Fruit fly (Drosophila melanogaster) whole organism, embryonic: ENCODE data around the gene CG7582.

Experiments used
- CG10321 ChIP-seq: fragments of 200-800 bp; sonication (Bioruptor generic); IDR thresholded peaks from 2 replicates; pipeline ENCODE4 v1.3.6; 2022; ENCODE audit warnings: missing biosample characterization, missing genetic modification characterization
- CG12155 ChIP-seq: fragments of 200-800 bp; sonication (Bioruptor generic); optimal IDR thresholded peaks from 3 replicates; lab custom pipeline; 2016; ENCODE audit warnings: missing biosample characterization, missing genetic modification characterization
- CG13424 ChIP-seq: fragments of 200-800 bp; sonication (Bioruptor generic); optimal IDR thresholded peaks from 2 replicates; lab custom pipeline; 2019; ENCODE audit warnings: missing biosample characterization, mild to moderate bottlenecking, missing genetic modification characterization, moderate library complexity
- CG14667 ChIP-seq: fragments of 200-800 bp; sonication (Bioruptor generic); IDR thresholded peaks from 2 replicates; pipeline ENCODE4 v1.3.6; 2022; ENCODE audit warnings: missing biosample characterization, missing genetic modification characterization
- CG15073 ChIP-seq: fragments of 200-800 bp; sonication (Bioruptor generic); optimal IDR thresholded peaks from 2 replicates; lab custom pipeline; 2016; ENCODE audit warnings: missing biosample characterization, missing genetic modification characterization
- CG16815 ChIP-seq: fragments of 200-800 bp; sonication (Bioruptor generic); optimal IDR thresholded peaks from 3 replicates; lab custom pipeline; 2017; ENCODE audit warnings: missing biosample characterization, mild to moderate bottlenecking, missing genetic modification characterization
- CG16863 ChIP-seq: fragments of 200-800 bp; sonication (Bioruptor generic); optimal IDR thresholded peaks from 3 replicates; lab custom pipeline; 2016; ENCODE audit warnings: missing biosample characterization, missing genetic modification characterization
- CG17328 ChIP-seq: fragments of 200-800 bp; sonication (Bioruptor generic); IDR thresholded peaks from 2 replicates; pipeline ENCODE4 v1.3.6; 2022; ENCODE audit warnings: missing biosample characterization, missing genetic modification characterization
- CG17612 ChIP-seq: fragments of 200-800 bp; sonication (Bioruptor generic); IDR thresholded peaks from 2 replicates; pipeline ENCODE4 v1.3.6; 2022; ENCODE audit warnings: missing biosample characterization, missing genetic modification characterization
- CG18011 ChIP-seq: fragments of 200-800 bp; sonication (Bioruptor generic); optimal IDR thresholded peaks from 2 replicates; lab custom pipeline; 2017; ENCODE audit warnings: missing biosample characterization, missing genetic modification characterization, mild to moderate bottlenecking, moderate library complexity, missing genotype
- CG18476 ChIP-seq: fragments of 200-800 bp; sonication (Bioruptor generic); optimal IDR thresholded peaks from 2 replicates; lab custom pipeline; 2016; ENCODE audit warnings: missing biosample characterization, mild to moderate bottlenecking, missing genetic modification characterization
- CG3065 ChIP-seq: fragments of 200-800 bp; sonication (Bioruptor generic); optimal IDR thresholded peaks from 2 replicates; lab custom pipeline; 2016; ENCODE audit warnings: missing biosample characterization, missing genetic modification characterization
- CG31441 ChIP-seq: fragments of 200-800 bp; sonication (Bioruptor generic); IDR thresholded peaks from 2 replicates; pipeline ENCODE4 v1.3.6; 2022; ENCODE audit warnings: missing biosample characterization, missing genetic modification characterization
- CG3163 ChIP-seq: fragments of 200-800 bp; sonication (Bioruptor generic); optimal IDR thresholded peaks from 3 replicates; lab custom pipeline; 2016; ENCODE audit warnings: missing biosample characterization, missing genetic modification characterization
- CG3281 ChIP-seq: fragments of 200-800 bp; sonication (Bioruptor generic); optimal IDR thresholded peaks from 3 replicates; lab custom pipeline; 2017; ENCODE audit warnings: missing biosample characterization, mild to moderate bottlenecking, missing genetic modification characterization
- CG3407 ChIP-seq: fragments of 200-800 bp; sonication (Bioruptor generic); optimal IDR thresholded peaks from 2 replicates; lab custom pipeline; 2018; ENCODE audit warnings: missing biosample characterization, mild to moderate bottlenecking, missing genetic modification characterization
- CG34224 ChIP-seq: fragments of 200-800 bp; sonication (Bioruptor generic); IDR thresholded peaks from 3 replicates; pipeline ENCODE4 v1.3.6; 2022; ENCODE audit warnings: missing biosample characterization, missing genetic modification characterization; ENCODE audit not compliant: partially characterized antibody
- CG34422 ChIP-seq: fragments of 200-800 bp; sonication (Bioruptor generic); IDR thresholded peaks from 3 replicates; pipeline ENCODE4 v1.3.6; 2022; ENCODE audit warnings: missing biosample characterization, missing genetic modification characterization
- CG5245 ChIP-seq: fragments of 200-800 bp; sonication (Bioruptor generic); optimal IDR thresholded peaks from 3 replicates; lab custom pipeline; 2016; ENCODE audit warnings: missing biosample characterization, missing genetic modification characterization
- CG6654 ChIP-seq: fragments of 200-800 bp; sonication (Bioruptor generic); optimal IDR thresholded peaks from 2 replicates; lab custom pipeline; 2017; ENCODE audit warnings: missing biosample characterization, mild to moderate bottlenecking, missing genetic modification characterization
- CG9727 ChIP-seq: fragments of 200-800 bp; sonication (Bioruptor generic); optimal IDR thresholded peaks from 3 replicates; lab custom pipeline; 2017; ENCODE audit warnings: missing biosample characterization, mild to moderate bottlenecking, missing genetic modification characterization
- CG9797 ChIP-seq: fragments of 200-800 bp; sonication (Bioruptor generic); optimal IDR thresholded peaks from 3 replicates; lab custom pipeline; 2018; ENCODE audit warnings: missing biosample characterization, mild to moderate bottlenecking, missing genetic modification characterization
- Deaf1 ChIP-seq: fragments of 200-800 bp; optimal IDR thresholded peaks from 3 replicates; lab custom pipeline; 2019; ENCODE audit warnings: missing biosample characterization, mild to moderate bottlenecking, missing genetic modification characterization, moderate library complexity
- Hr3 ChIP-seq: fragments of 200-800 bp; sonication (Bioruptor generic); optimal IDR thresholded peaks from 3 replicates; lab custom pipeline; 2016; ENCODE audit warnings: missing biosample characterization, missing genetic modification characterization
- Hr39 ChIP-seq: fragments of >200 bp; optimal IDR thresholded peaks from 2 replicates; lab custom pipeline; 2017
- Lim3 ChIP-seq: fragments of 200-800 bp; sonication (Bioruptor generic); IDR thresholded peaks from 2 replicates; pipeline ENCODE4 v1.3.6; 2022; ENCODE audit warnings: missing biosample characterization, missing genetic modification characterization
- bsh ChIP-seq, 2 experiments: fragments of 200-800 bp; sonication (Bioruptor generic); optimal IDR thresholded peaks; 2 replicates each; lab custom pipeline; 2017 to 2018; ENCODE audit warnings: mild to moderate bottlenecking in 2 of 2, missing biosample characterization in 2 of 2, missing genetic modification characterization in 2 of 2, moderate library complexity in 1 of 2
- cas ChIP-seq: fragments of 200-800 bp; sonication (Bioruptor generic); IDR thresholded peaks from 2 replicates; pipeline ENCODE4 v1.3.6; 2022; ENCODE audit warnings: missing biosample characterization, missing genetic modification characterization
- ci ChIP-seq: fragments of 200-800 bp; sonication (Bioruptor generic); IDR thresholded peaks from 3 replicates; pipeline ENCODE4 v1.3.6; 2022; ENCODE audit warnings: missing biosample characterization, missing genetic modification characterization
- crp ChIP-seq, 2 experiments: fragments of 200-800 bp; sonication (Bioruptor generic); optimal IDR thresholded peaks; 2 replicates in 1 of 2; 3 replicates in 1 of 2; lab custom pipeline; 2017; ENCODE audit warnings: missing biosample characterization in 2 of 2, missing genetic modification characterization in 2 of 2, mild to moderate bottlenecking in 1 of 2, moderate library complexity in 1 of 2
- dm ChIP-seq: fragments of 200-800 bp; sonication (Bioruptor generic); optimal IDR thresholded peaks from 3 replicates; lab custom pipeline; 2016; ENCODE audit warnings: missing biosample characterization, missing genetic modification characterization
- dpn ChIP-seq, 2 experiments: fragments of 200-800 bp; sonication (Bioruptor generic); optimal IDR thresholded peaks; 3 replicates each; lab custom pipeline; 2016; ENCODE audit warnings: missing biosample characterization in 2 of 2, missing genetic modification characterization in 2 of 2
- fd102C ChIP-seq: fragments of 200-800 bp; sonication (Bioruptor generic); optimal IDR thresholded peaks from 2 replicates; lab custom pipeline; 2018; ENCODE audit warnings: missing biosample characterization, mild to moderate bottlenecking, missing genetic modification characterization, moderate library complexity
- h ChIP-seq: fragments of >200 bp; optimal IDR thresholded peaks from 2 replicates; lab custom pipeline; 2017
- insv ChIP-seq, 2 experiments: fragments of 200-800 bp; sonication (Bioruptor generic); optimal IDR thresholded peaks; 3 replicates each; lab custom pipeline; 2016 to 2018; ENCODE audit warnings: missing biosample characterization in 2 of 2, missing genetic modification characterization in 2 of 2
- jumu ChIP-seq: fragments of 200-800 bp; sonication (Bioruptor generic); optimal IDR thresholded peaks from 3 replicates; lab custom pipeline; 2016; ENCODE audit warnings: missing biosample characterization, missing genetic modification characterization
- knrl ChIP-seq: fragments of 200-800 bp; sonication (Bioruptor generic); IDR thresholded peaks from 3 replicates; pipeline ENCODE4 v1.3.6; 2022; ENCODE audit warnings: missing biosample characterization, missing genetic modification characterization; ENCODE audit not compliant: partially characterized antibody
- lab ChIP-seq: fragments of 200-800 bp; sonication (Bioruptor generic); optimal IDR thresholded peaks from 3 replicates; lab custom pipeline; 2017; ENCODE audit warnings: missing biosample characterization, missing genetic modification characterization, mild to moderate bottlenecking, moderate library complexity, missing genetic modification reagents
- lbe ChIP-seq: fragments of 200-800 bp; sonication (Bioruptor generic); optimal IDR thresholded peaks from 2 replicates; lab custom pipeline; 2016; ENCODE audit warnings: missing biosample characterization, mild to moderate bottlenecking, missing genetic modification characterization
- nerfin-1 ChIP-seq: fragments of 200-800 bp; sonication (Bioruptor generic); optimal IDR thresholded peaks from 3 replicates; lab custom pipeline; 2019; ENCODE audit warnings: missing biosample characterization, mild to moderate bottlenecking, missing genetic modification characterization, moderate library complexity
- odd ChIP-seq: fragments of 200-800 bp; sonication (Bioruptor generic); optimal IDR thresholded peaks from 2 replicates; lab custom pipeline; 2017; ENCODE audit warnings: missing biosample characterization, mild to moderate bottlenecking, missing genetic modification characterization
- pnt ChIP-seq: fragments of 200-800 bp; sonication (Bioruptor generic); optimal IDR thresholded peaks from 3 replicates; lab custom pipeline; 2016; ENCODE audit warnings: missing biosample characterization, missing genetic modification characterization
- repo ChIP-seq: fragments of 200-800 bp; sonication (Bioruptor generic); optimal IDR thresholded peaks from 2 replicates; lab custom pipeline; 2016; ENCODE audit warnings: missing biosample characterization, missing genetic modification characterization
- sc ChIP-seq, 3 experiments: fragments of >200 bp in 2 of 3; fragments of 200-800 bp in 1 of 3; sonication (Bioruptor generic) in 1 of 3; optimal IDR thresholded peaks; 2 replicates in 2 of 3; 3 replicates in 1 of 3; lab custom pipeline; 2017; ENCODE audit warnings: mild to moderate bottlenecking in 1 of 3, missing biosample characterization in 1 of 3, missing genetic modification characterization in 1 of 3, missing genetic modification reagents in 1 of 3
- sisA ChIP-seq: fragments of 200-800 bp; sonication (Bioruptor generic); IDR thresholded peaks from 2 replicates; pipeline ENCODE4 v1.3.6; 2022; ENCODE audit warnings: missing biosample characterization, missing genetic modification characterization
- sob ChIP-seq: fragments of 200-800 bp; sonication (Bioruptor generic); IDR thresholded peaks from 2 replicates; pipeline ENCODE4 v1.3.6; 2022; ENCODE audit warnings: missing biosample characterization, missing genetic modification characterization
- sqz ChIP-seq: fragments of 200-800 bp; sonication (Bioruptor generic); optimal IDR thresholded peaks from 3 replicates; lab custom pipeline; 2018; ENCODE audit warnings: missing biosample characterization, mild to moderate bottlenecking, missing genetic modification characterization
- toy ChIP-seq: fragments of 200-800 bp; sonication (Bioruptor generic); IDR thresholded peaks from 2 replicates; pipeline ENCODE4 v1.3.6; 2022; ENCODE audit warnings: missing biosample characterization, missing genetic modification characterization
- unc-4 ChIP-seq: fragments of 200-800 bp; sonication (Bioruptor generic); IDR thresholded peaks from 2 replicates; pipeline ENCODE4 v1.3.6; 2022; ENCODE audit warnings: missing biosample characterization, missing genetic modification characterization; ENCODE audit not compliant: partially characterized antibody
- usp ChIP-seq: fragments of >200 bp; optimal IDR thresholded peaks from 2 replicates; lab custom pipeline; 2017; ENCODE audit warnings: missing biosample characterization, missing genetic modification characterization
- zfh2 ChIP-seq: fragments of 200-800 bp; sonication (Bioruptor generic); optimal IDR thresholded peaks from 2 replicates; lab custom pipeline; 2016; ENCODE audit warnings: missing biosample characterization, missing genetic modification characterization

The CG7582 gene

dm6 chr3R:29675333-29675732 lies 6.7 kb downstream of the CG7582 start, which contains the start of the genes Bub3 and Cap-D2 (continued):
- no peak for TF ChIP-seq fd102C
- peak; percentile 84 for TF ChIP-seq unc-4 (GFP tag; lab: Robert Waterston, UW)
- TF ChIP-seq CG3065, result no peak
- TF ChIP-seq CG15073 (GFP tag; lab: Kevin White, UChicago), result no peak
- peak; percentile 54 for TF ChIP-seq CG14667 (GFP tag; lab: Robert Waterston, UW)
- TF ChIP-seq sc (optimal IDR thresholded peaks at IDR 0.05; lab: Kevin White, UChicago), result no peak
- peak; percentile 49 for TF ChIP-seq sc (GFP tag; optimal IDR thresholded peaks at IDR 0.05; lab: Kevin White, UChicago)
- TF ChIP-seq dpn (GFP tag; optimal IDR thresholded peaks at IDR 0.05; lab: Kevin White, UChicago), result peak; percentile 83 to 84
- no peak for TF ChIP-seq usp
- TF ChIP-seq CG18011 (GFP tag; lab: Kevin White, UChicago), result no peak
- TF ChIP-seq toy (GFP tag; lab: Robert Waterston, UW), result no peak
- no peak for TF ChIP-seq sqz
- TF ChIP-seq CG17612 (GFP tag; lab: Robert Waterston, UW), result no peak
- no peak for TF ChIP-seq cas (GFP tag; lab: Robert Waterston, UW)
- TF ChIP-seq CG6654, result peak; percentile 12
- TF ChIP-seq lbe (GFP tag; lab: Kevin White, UChicago), result no peak
- peak; percentile 44 for TF ChIP-seq CG3163 (GFP tag; lab: Kevin White, UChicago)
- no peak for TF ChIP-seq CG3281 (GFP tag; lab: Kevin White, UChicago)
- peak; percentile 26 for TF ChIP-seq CG3407 (GFP tag; lab: Kevin White, UChicago)
- peak; percentile 63 for TF ChIP-seq zfh2
- peak; percentile 87 for TF ChIP-seq knrl (GFP tag; lab: Robert Waterston, UW)
- TF ChIP-seq bsh (GFP tag; optimal IDR thresholded peaks at IDR 0.05; lab: Kevin White, UChicago), result peak in 1 of 2 experiments; percentile 75
- peak; percentile 70 for TF ChIP-seq CG17328 (GFP tag; lab: Robert Waterston, UW)
- TF ChIP-seq CG13424 (tag; lab: Kevin White, UChicago), result peak; percentile 77
- TF ChIP-seq Hr3 (GFP tag; lab: Kevin White, UChicago), result peak; percentile 59
- TF ChIP-seq CG16815, result peak; percentile 11
- peak; percentile 66 for TF ChIP-seq CG16863
- peak; percentile 86 for TF ChIP-seq jumu
- peak; percentile 67 for TF ChIP-seq pnt (GFP tag; lab: Kevin White, UChicago)
- TF ChIP-seq odd (GFP tag; lab: Kevin White, UChicago), result no peak
- TF ChIP-seq Deaf1 (tag; lab: Kevin White, UChicago), result no peak
- TF ChIP-seq CG18476 (GFP tag; lab: Kevin White, UChicago), result peak; percentile 70
- TF ChIP-seq CG10321 (GFP tag; lab: Robert Waterston, UW), result no peak
- peak; percentile 2 for TF ChIP-seq CG9797 (GFP tag; lab: Kevin White, UChicago)
- TF ChIP-seq Hr39 (lab: Kevin White, UChicago), result no peak
- no peak for TF ChIP-seq Lim3
- TF ChIP-seq CG31441 (GFP tag; lab: Robert Waterston, UW), result no peak
- TF ChIP-seq insv (GFP tag; optimal IDR thresholded peaks at IDR 0.05; lab: Kevin White, UChicago), result no peak
- peak; percentile 37 for TF ChIP-seq dm (GFP tag; lab: Kevin White, UChicago)
- peak; percentile 82 for TF ChIP-seq ci (GFP tag; lab: Robert Waterston, UW)
- TF ChIP-seq nerfin-1 (tag; lab: Kevin White, UChicago), result peak; percentile 27
- TF ChIP-seq CG9727 (GFP tag; lab: Kevin White, UChicago), result peak; percentile 69
- TF ChIP-seq sisA, result peak; percentile 71
- peak; percentile 85 for TF ChIP-seq sob
- TF ChIP-seq lab (GFP tag; lab: Kevin White, UChicago), result peak; percentile 73
- TF ChIP-seq CG5245 (GFP tag; lab: Kevin White, UChicago), result peak; percentile 46
- TF ChIP-seq CG12155 (GFP tag; lab: Kevin White, UChicago), result peak; percentile 70
- TF ChIP-seq CG34224, result peak; percentile 90
- TF ChIP-seq CG34422 (GFP tag; lab: Robert Waterston, UW), result peak; percentile 77
- TF ChIP-seq crp (GFP tag; optimal IDR thresholded peaks at IDR 0.05; lab: Kevin White, UChicago), result peak in 1 of 2 experiments; percentile 30
- TF ChIP-seq repo, result peak; percentile 73
- no peak for TF ChIP-seq h (lab: Kevin White, UChicago)
